Worm (Caenorhabditis elegans): ENCODE results near the gene sti-1.
"Not testable (repeated sequence)": the region's sequence is repeated elsewhere in the genome, so short reads cannot be mapped to it uniquely, and the experiment has no call there.

The sti-1 gene

DNA sequence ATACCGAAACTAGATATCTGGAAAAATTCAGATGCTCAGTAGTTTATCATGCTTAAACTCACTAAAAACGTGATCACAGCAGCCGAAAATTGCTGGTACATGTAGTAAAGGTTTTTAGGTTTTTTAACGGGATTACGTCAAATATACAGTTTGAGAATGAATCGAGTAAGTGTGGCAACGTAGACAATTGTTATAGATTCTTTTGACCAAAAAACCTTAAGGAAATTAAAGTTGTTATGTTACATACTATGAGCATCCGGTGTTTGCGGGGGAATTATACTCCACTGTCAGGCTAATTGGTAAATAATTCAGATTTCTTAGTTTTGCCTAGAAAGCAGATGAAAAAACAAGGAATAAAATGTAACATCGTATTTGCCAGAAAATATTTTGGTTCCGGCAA is 47.3 kb downstream of the sti-1 start, which contains the start of gene srx-32:
Gene srx-32 (minus strand): TSS at position 101 of the 400 bp plus-strand sequence.
- TF ChIP-seq blmp-1 (tag; optimal IDR thresholded peaks at IDR 0.05; ENCODE audit: insufficient read depth); zag-1 (tag; optimal IDR thresholded peaks at IDR 0.05); mbf-1 (tag; optimal IDR thresholded peaks at IDR 0.05): not testable (repeated sequence)

DNA sequence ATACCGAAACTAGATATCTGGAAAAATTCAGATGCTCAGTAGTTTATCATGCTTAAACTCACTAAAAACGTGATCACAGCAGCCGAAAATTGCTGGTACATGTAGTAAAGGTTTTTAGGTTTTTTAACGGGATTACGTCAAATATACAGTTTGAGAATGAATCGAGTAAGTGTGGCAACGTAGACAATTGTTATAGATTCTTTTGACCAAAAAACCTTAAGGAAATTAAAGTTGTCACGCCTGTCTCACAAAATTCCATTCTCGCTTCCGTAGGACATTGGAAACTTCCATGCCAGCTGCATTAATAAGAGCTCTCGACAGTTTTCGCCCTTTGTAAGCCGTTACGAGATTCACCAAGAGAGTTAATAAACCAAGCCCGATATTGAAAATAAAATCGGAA is 49.6 kb downstream of the sti-1 start, which contains the start of gene srx-31:
Gene srx-31 (minus strand): TSS at position 101 of the 400 bp plus-strand sequence.
- TF ChIP-seq unc-39, lsy-2, lin-11 (tag; optimal IDR thresholded peaks at IDR 0.05): not testable (repeated sequence)

All from whole organism, L2 larva.